Worm (Caenorhabditis elegans) whole organism, L4 larva: Measurements from ENCODE around the gene rsp-5.

Experiments used
- ZK546.5 ChIP-seq, 2 experiments: sonication (generic microtip); optimal IDR thresholded peaks; 2 replicates each; lab custom pipeline; 2017; ENCODE audit warnings: missing biosample characterization in 2 of 2, missing genetic modification characterization in 2 of 2
- ama-1 ChIP-seq: fragments of 150-350 bp; optimal IDR thresholded peaks from 2 replicates; lab custom pipeline; 2014; ENCODE audit warnings: inconsistent platforms, mixed read lengths
- ceh-44 ChIP-seq: fragments of 200-800 bp; sonication (Bioruptor generic); IDR thresholded peaks from 2 replicates; pipeline ENCODE4 v1.3.6; 2022; ENCODE audit warnings: missing genetic modification reagents, missing genetic modification characterization, missing compliant biosample characterization
- ceh-82 ChIP-seq: sonication (generic microtip); optimal IDR thresholded peaks from 2 replicates; lab custom pipeline; 2017; ENCODE audit warnings: missing biosample characterization, missing genetic modification characterization
- ces-1 ChIP-seq: fragments of 150-350 bp; sonication (generic microtip); optimal IDR thresholded peaks from 4 replicates; lab custom pipeline; 2014; ENCODE audit warnings: missing biosample characterization, missing genetic modification reagents, missing genetic modification characterization
- fkh-10 ChIP-seq: fragments of 150-350 bp; optimal IDR thresholded peaks from 2 replicates; lab custom pipeline; 2014; ENCODE audit warnings: missing biosample characterization, missing genetic modification reagents, missing genetic modification characterization
- hmg-1.1 ChIP-seq: fragments of 200-800 bp; sonication (Bioruptor generic); IDR thresholded peaks from 2 replicates; pipeline ENCODE4 v1.3.6; 2022; ENCODE audit warnings: missing genetic modification reagents, missing genetic modification characterization, missing compliant biosample characterization
- jun-1 ChIP-seq: fragments of 150-350 bp; optimal IDR thresholded peaks from 2 replicates; lab custom pipeline; 2014; ENCODE audit warnings: missing biosample characterization, missing genetic modification reagents, missing genetic modification characterization
- nhr-11 ChIP-seq: fragments of 150-350 bp; optimal IDR thresholded peaks from 2 replicates; lab custom pipeline; 2014; ENCODE audit warnings: missing biosample characterization, missing genetic modification characterization
- nhr-237 ChIP-seq: sonication (generic microtip); optimal IDR thresholded peaks from 2 replicates; lab custom pipeline; 2017; ENCODE audit warnings: missing biosample characterization, missing genetic modification characterization
- php-3 ChIP-seq: fragments of 200-800 bp; sonication (Bioruptor generic); IDR thresholded peaks from 2 replicates; pipeline ENCODE4 v1.3.6; 2022; ENCODE audit warnings: missing genetic modification reagents, missing genetic modification characterization, missing compliant biosample characterization
- pqm-1 ChIP-seq: sonication (generic microtip); optimal IDR thresholded peaks from 2 replicates; lab custom pipeline; 2017; ENCODE audit warnings: missing biosample characterization, missing genetic modification characterization
- unc-130 ChIP-seq: sonication (generic microtip); optimal IDR thresholded peaks from 2 replicates; lab custom pipeline; 2016; ENCODE audit warnings: missing genetic modification reagents, missing genetic modification characterization, missing compliant biosample characterization
- unc-62 ChIP-seq, 3 experiments: fragments of 150-350 bp in 1 of 3; sonication (generic microtip); optimal IDR thresholded peaks in 2 of 3; peaks in 1 of 3; 1 replicate in 1 of 3; 2 replicates in 2 of 3; lab custom pipeline; 2014 to 2017; ENCODE audit warnings: missing biosample characterization in 3 of 3, missing genetic modification characterization in 3 of 3, missing genetic modification reagents in 3 of 3, missing genotype in 1 of 3

DNA sequence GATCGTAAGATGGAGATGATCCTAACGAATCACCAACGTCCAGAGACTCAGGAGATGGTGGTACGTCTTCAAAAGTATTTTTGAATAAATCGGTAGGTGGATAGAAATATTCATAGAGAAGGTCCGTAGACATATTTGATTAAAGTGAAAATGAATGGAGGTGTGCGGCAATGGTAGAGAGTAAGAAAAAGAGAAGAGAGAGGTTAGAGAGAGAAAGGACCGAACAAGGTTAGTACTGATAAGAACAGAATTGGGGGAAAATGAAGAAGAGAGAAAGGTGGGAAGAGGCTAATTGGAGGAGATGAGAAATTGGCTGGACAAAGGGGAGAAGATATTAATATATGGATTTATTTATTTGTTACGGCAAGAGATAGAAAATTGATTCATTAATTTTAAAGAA lies 40.3 kb upstream of the rsp-5 start, which contains the start of gene nhr-22:
- no peak for TF ChIP-seq ceh-82
- TF ChIP-seq jun-1 (tag; lab: Kevin White, UChicago) = no peak
- TF ChIP-seq ces-1 (GFP tag; lab: Kevin White, UChicago) = no peak
- TF ChIP-seq nhr-11 = no peak
- TF ChIP-seq ZK546.5 (tag; optimal IDR thresholded peaks at IDR 0.05; lab: Kevin White, UChicago) = no peak
- TF ChIP-seq fkh-10 (GFP tag; lab: Kevin White, UChicago) = no peak
- peak; percentile 28 for TF ChIP-seq pqm-1 (tag; lab: Kevin White, UChicago)
- TF ChIP-seq unc-130 = no peak
- no peak for TF ChIP-seq ama-1 (lab: Kevin White, UChicago)
- no peak for TF ChIP-seq hmg-1.1 (GFP tag; lab: Robert Waterston, UW)
- no peak for TF ChIP-seq ceh-44
- TF ChIP-seq php-3 (GFP tag; lab: Robert Waterston, UW) = no peak
- no peak for TF ChIP-seq unc-62 (GFP tag; optimal IDR thresholded peaks at IDR 0.05 in 1 of 2; lab: Kevin White, UChicago)
- no peak for TF ChIP-seq unc-62 (tag; optimal IDR thresholded peaks at IDR 0.05; lab: Kevin White, UChicago)
- TF ChIP-seq nhr-237 (tag; lab: Kevin White, UChicago) = no peak
